Fruit fly (Drosophila melanogaster) whole organism, pupa: Measurements from ENCODE around the gene tna.

Source experiments
- CG17806 ChIP-seq: fragments of 200-800 bp; sonication (Bioruptor generic); optimal IDR thresholded peaks from 2 replicates; lab custom pipeline; 2018; ENCODE audit warnings: missing biosample characterization, mild to moderate bottlenecking, missing genetic modification characterization, moderate library complexity
- D1 ChIP-seq: fragments of 200-800 bp; sonication (Bioruptor generic); optimal IDR thresholded peaks from 2 replicates; lab custom pipeline; 2018; ENCODE audit warnings: missing biosample characterization, mild to moderate bottlenecking, missing genetic modification characterization, moderate library complexity

dm6 chr3L:10803124-10803523 lies 32.2 kb upstream of the tna start:
- TF ChIP-seq D1 (tag; lab: Kevin White, UChicago) (no peak), CG17806 (no peak)
